Fruit fly (Drosophila melanogaster): ENCODE measurements around the gene Ssb-c31a.

Gene Ssb-c31a

DNA sequence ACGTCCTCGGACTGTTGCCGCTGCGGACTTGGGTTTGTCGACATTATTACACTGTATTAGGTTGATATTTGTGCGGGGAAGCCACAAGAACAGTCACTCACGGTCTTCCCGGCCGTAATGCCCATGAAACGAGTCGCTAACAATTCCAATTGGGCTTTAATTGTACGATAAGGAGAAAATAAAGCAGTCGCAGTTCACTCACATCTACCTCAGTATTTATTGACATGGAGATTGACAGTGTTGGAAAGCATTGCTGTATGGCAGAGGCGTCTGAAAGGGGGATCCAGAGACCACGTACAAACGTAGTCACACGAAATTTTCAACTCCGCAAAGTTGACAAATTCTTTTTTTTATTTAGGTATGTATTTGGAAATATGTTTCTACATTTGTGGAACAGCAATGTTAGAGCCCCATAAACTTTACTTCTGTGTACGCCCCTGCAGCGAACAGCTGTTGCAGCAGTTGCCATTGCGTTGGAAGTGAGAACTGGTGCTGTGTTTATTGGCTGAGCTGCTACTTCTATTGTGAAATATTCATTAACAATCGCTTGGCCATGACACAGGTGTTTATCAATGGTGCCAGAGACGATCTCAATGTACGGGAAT, 1.6 kb downstream of the Ssb-c31a start, which contains the start of the genes CG8372 and CG8360 (continued):
- TF ChIP-seq Med (GFP tag) (peak; percentile 100), twi (tag; optimal IDR thresholded peaks at IDR 0.05) (peak; percentile 92), CG15696 (tag; optimal IDR thresholded peaks at IDR 0.05) (peak; percentile 96), shn (GFP tag; optimal IDR thresholded peaks at IDR 0.05) (peak; percentile 99), row (GFP tag; IDR thresholded peaks at IDR 0.05) (peak; percentile 100), CG17802 (tag; optimal IDR thresholded peaks at IDR 0.05) (peak; percentile 92), Dip3 (GFP tag; optimal IDR thresholded peaks at IDR 0.05) (peak; percentile 99), sug (tag; optimal IDR thresholded peaks at IDR 0.05) (peak; percentile 97), CG4707 (GFP tag; optimal IDR thresholded peaks at IDR 0.05) (peak; percentile 95), wor (GFP tag; IDR thresholded peaks at IDR 0.05) (peak; percentile 96), usp (GFP tag; optimal IDR thresholded peaks at IDR 0.05) (no peak), Camta (GFP tag; optimal IDR thresholded peaks at IDR 0.05) (peak; percentile 99), wek (GFP tag; optimal IDR thresholded peaks at IDR 0.05) (peak; percentile 91), B-H1 (GFP tag; IDR thresholded peaks at IDR 0.05) (peak; percentile 99), NfI (GFP tag; optimal IDR thresholded peaks at IDR 0.05) (peak; percentile 99), Gsc (GFP tag; IDR thresholded peaks at IDR 0.05) (peak; percentile 97), CG12299 (tag; optimal IDR thresholded peaks at IDR 0.05) (peak; percentile 97), CG12744 (GFP tag; optimal IDR thresholded peaks at IDR 0.05) (peak; percentile 97), CG15073 (GFP tag; optimal IDR thresholded peaks at IDR 0.05) (peak; percentile 92), unpg (GFP tag; optimal IDR thresholded peaks at IDR 0.05) (peak; percentile 99), PHDP (tag; optimal IDR thresholded peaks at IDR 0.05) (peak; percentile 98), Dfd (GFP tag; optimal IDR thresholded peaks at IDR 0.05) (no peak), HLHmδ (GFP tag; optimal IDR thresholded peaks at IDR 0.05) (no peak), bowl (GFP tag; IDR thresholded peaks at IDR 0.05) (peak; percentile 97), vvl (GFP tag; IDR thresholded peaks at IDR 0.05) (peak; percentile 100), CG7987 (GFP tag; optimal IDR thresholded peaks at IDR 0.05) (peak; percentile 97), bbx (GFP tag; IDR thresholded peaks at IDR 0.05; ENCODE audit: partially characterized antibody) (no peak), Sox102F (GFP tag; optimal IDR thresholded peaks at IDR 0.05) (peak; percentile 98), Lim3 (GFP tag; IDR thresholded peaks at IDR 0.05) (peak; percentile 97), MBD-R2 (GFP tag; IDR thresholded peaks at IDR 0.05) (peak; percentile 100), ab (GFP tag; optimal IDR thresholded peaks at IDR 0.05) (peak; percentile 99), mirr (GFP tag; optimal IDR thresholded peaks at IDR 0.05) (peak; percentile 99), sens (GFP tag) (peak; percentile 100), H15 (GFP tag; IDR thresholded peaks at IDR 0.05) (peak; percentile 99), crp (GFP tag; optimal IDR thresholded peaks at IDR 0.05) (peak; percentile 90 to 95), CG4820 (GFP tag; optimal IDR thresholded peaks at IDR 0.05) (peak; percentile 99), ssp (GFP tag; IDR thresholded peaks at IDR 0.05) (peak; percentile 94), Xbp1 (GFP tag; optimal IDR thresholded peaks at IDR 0.05) (peak; percentile 100), HLH54F (GFP tag; optimal IDR thresholded peaks at IDR 0.05) (peak; percentile 99), ttk (GFP tag; IDR thresholded peaks at IDR 0.05) (peak; percentile 99), CG11247 (GFP tag; IDR thresholded peaks at IDR 0.05) (peak; percentile 99), BtbVII (GFP tag; optimal IDR thresholded peaks at IDR 0.05) (peak; percentile 98), gcm2 (GFP tag; optimal IDR thresholded peaks at IDR 0.05) (peak; percentile 99), CG13287 (GFP tag; IDR thresholded peaks at IDR 0.05; ENCODE audit: partially characterized antibody) (peak; percentile 75), aop (GFP tag; IDR thresholded peaks at IDR 0.05) (peak; percentile 95), CkIIα-i1 (GFP tag; IDR thresholded peaks at IDR 0.05) (peak; percentile 92), Fer1 (GFP tag; optimal IDR thresholded peaks at IDR 0.05) (peak; percentile 99), CG6272 (GFP tag; IDR thresholded peaks at IDR 0.05) (peak; percentile 99), Neu2 (GFP tag; optimal IDR thresholded peaks at IDR 0.05; ENCODE audit: borderline replicate concordance) (peak; percentile 95), her (GFP tag; optimal IDR thresholded peaks at IDR 0.05) (peak; percentile 98), chif (GFP tag; optimal IDR thresholded peaks at IDR 0.05) (peak; percentile 99)

Data from whole organism, embryonic.